Worm (Caenorhabditis elegans) whole organism, mixed stage, embryonic: ENCODE measurements around the gene C08F8.3.

Experiments
- M03D4.4 ChIP-seq: sonication (generic microtip); optimal IDR thresholded peaks from 2 replicates; lab custom pipeline; 2017; ENCODE audit warnings: mild to moderate bottlenecking, missing genetic modification characterization, missing compliant biosample characterization
- bed-3 ChIP-seq: fragments of 200-800 bp; sonication (Bioruptor generic); optimal IDR thresholded peaks from 3 replicates; lab custom pipeline; 2018; ENCODE audit warnings: mild to moderate bottlenecking, missing genetic modification characterization, moderate library complexity, missing compliant biosample characterization
- blmp-1 ChIP-seq: fragments of 150-350 bp; optimal IDR thresholded peaks from 2 replicates; lab custom pipeline; 2014; ENCODE audit warnings: missing biosample characterization, missing genetic modification characterization
- ceh-39 ChIP-seq: fragments of 150-350 bp; optimal IDR thresholded peaks from 2 replicates; lab custom pipeline; 2014; ENCODE audit warnings: missing biosample characterization, missing genetic modification characterization
- ceh-43 ChIP-seq: fragments of 200-800 bp; sonication (Bioruptor generic); optimal IDR thresholded peaks from 2 replicates; lab custom pipeline; 2018; ENCODE audit warnings: mild to moderate bottlenecking, missing genetic modification characterization, moderate library complexity, missing compliant biosample characterization
- ceh-83 ChIP-seq: fragments of 200-800 bp; sonication (Bioruptor generic); optimal IDR thresholded peaks from 2 replicates; lab custom pipeline; 2018; ENCODE audit warnings: mild to moderate bottlenecking, missing genetic modification characterization, missing compliant biosample characterization
- ces-1 ChIP-seq: fragments of 150-350 bp; optimal IDR thresholded peaks from 2 replicates; lab custom pipeline; 2014; ENCODE audit warnings: missing biosample characterization, missing genetic modification reagents, missing genetic modification characterization
- cnd-1 ChIP-seq: fragments of 200-800 bp; sonication (Bioruptor generic); optimal IDR thresholded peaks from 2 replicates; lab custom pipeline; 2018; ENCODE audit warnings: mild to moderate bottlenecking, missing genetic modification characterization, missing compliant biosample characterization
- drap-1 ChIP-seq: fragments of 200-800 bp; sonication (Bioruptor generic); optimal IDR thresholded peaks from 3 replicates; lab custom pipeline; 2018; ENCODE audit warnings: mild to moderate bottlenecking, missing genetic modification characterization, missing compliant biosample characterization
- elt-1 ChIP-seq: sonication (generic microtip); optimal IDR thresholded peaks from 2 replicates; lab custom pipeline; 2017; ENCODE audit warnings: missing genetic modification characterization, mild to moderate bottlenecking, missing compliant biosample characterization, antibody characterized with exemption, moderate library complexity, borderline replicate concordance; ENCODE audit not compliant: insufficient read depth
- elt-3 ChIP-seq: fragments of 150-350 bp; optimal IDR thresholded peaks from 2 replicates; lab custom pipeline; 2014; ENCODE audit warnings: missing biosample characterization, missing genetic modification characterization
- flh-1 ChIP-seq: fragments of 200-800 bp; sonication (Bioruptor generic); optimal IDR thresholded peaks from 2 replicates; lab custom pipeline; 2018; ENCODE audit warnings: mild to moderate bottlenecking, missing genetic modification characterization, moderate library complexity, missing compliant biosample characterization
- ham-2 ChIP-seq: fragments of 200-800 bp; sonication (Bioruptor generic); optimal IDR thresholded peaks from 2 replicates; lab custom pipeline; 2018; ENCODE audit warnings: mild to moderate bottlenecking, missing genetic modification characterization, missing compliant biosample characterization
- lin-13 ChIP-seq: fragments of 150-350 bp; optimal IDR thresholded peaks from 2 replicates; lab custom pipeline; 2014; ENCODE audit warnings: missing biosample characterization, missing genetic modification characterization
- lin-32 ChIP-seq: fragments of 200-800 bp; sonication (Bioruptor generic); optimal IDR thresholded peaks from 2 replicates; lab custom pipeline; 2018; ENCODE audit warnings: mild to moderate bottlenecking, missing genetic modification characterization, missing compliant biosample characterization
- lsy-2 ChIP-seq: fragments of 150-350 bp; optimal IDR thresholded peaks from 2 replicates; lab custom pipeline; 2014; ENCODE audit warnings: missing biosample characterization, missing genetic modification characterization
- mab-5 ChIP-seq: fragments of 150-350 bp; optimal IDR thresholded peaks from 2 replicates; lab custom pipeline; 2014; ENCODE audit warnings: missing biosample characterization, missing genetic modification characterization
- mep-1 ChIP-seq: fragments of 150-350 bp; optimal IDR thresholded peaks from 2 replicates; lab custom pipeline; 2017; ENCODE audit warnings: missing biosample characterization, missing genetic modification reagents, missing genetic modification characterization, inconsistent platforms
- mls-2 ChIP-seq: sonication (generic microtip); optimal IDR thresholded peaks from 2 replicates; lab custom pipeline; 2016; ENCODE audit warnings: mild to moderate bottlenecking, missing genetic modification characterization, moderate library complexity, missing compliant biosample characterization
- nhr-2 ChIP-seq: fragments of 150-350 bp; optimal IDR thresholded peaks from 2 replicates; lab custom pipeline; 2014; ENCODE audit warnings: missing biosample characterization, missing genetic modification characterization
- nhr-237 ChIP-seq: fragments of 150-350 bp; optimal IDR thresholded peaks from 2 replicates; lab custom pipeline; 2014; ENCODE audit warnings: missing biosample characterization, missing genetic modification characterization
- nhr-28 ChIP-seq: fragments of 150-350 bp; optimal IDR thresholded peaks from 2 replicates; lab custom pipeline; 2014; ENCODE audit warnings: missing biosample characterization, missing genetic modification characterization
- nhr-76 ChIP-seq: sonication (generic microtip); optimal IDR thresholded peaks from 2 replicates; lab custom pipeline; 2017; ENCODE audit warnings: missing biosample characterization, missing genetic modification characterization
- pha-4 ChIP-seq: fragments of 150-350 bp; optimal IDR thresholded peaks from 2 replicates; lab custom pipeline; 2018; ENCODE audit warnings: missing biosample characterization, missing genetic modification reagents, missing genetic modification characterization
- sem-2 ChIP-seq: fragments of 200-800 bp; sonication (Bioruptor generic); optimal IDR thresholded peaks from 2 replicates; lab custom pipeline; 2018; ENCODE audit warnings: mild to moderate bottlenecking, missing genetic modification characterization, missing compliant biosample characterization
- snpc-4 ChIP-seq: fragments of 150-350 bp; optimal IDR thresholded peaks from 2 replicates; lab custom pipeline; 2014; ENCODE audit warnings: missing biosample characterization, missing genetic modification characterization
- unc-120 ChIP-seq: sonication (generic microtip); optimal IDR thresholded peaks from 2 replicates; lab custom pipeline; 2017; ENCODE audit warnings: missing genetic modification characterization, missing compliant biosample characterization; ENCODE audit not compliant: poor library complexity, severe bottlenecking
- unc-62 ChIP-seq: fragments of 150-350 bp; optimal IDR thresholded peaks from 2 replicates; lab custom pipeline; 2014; ENCODE audit warnings: missing biosample characterization, missing genetic modification reagents, missing genetic modification characterization
- zip-8 ChIP-seq: fragments of 150-350 bp; optimal IDR thresholded peaks from 2 replicates; lab custom pipeline; 2014; ENCODE audit warnings: missing biosample characterization, missing genetic modification characterization
- ztf-11 ChIP-seq: fragments of 150-350 bp; optimal IDR thresholded peaks from 2 replicates; lab custom pipeline; 2014; ENCODE audit warnings: missing biosample characterization, missing genetic modification characterization

Gene C08F8.3

DNA sequence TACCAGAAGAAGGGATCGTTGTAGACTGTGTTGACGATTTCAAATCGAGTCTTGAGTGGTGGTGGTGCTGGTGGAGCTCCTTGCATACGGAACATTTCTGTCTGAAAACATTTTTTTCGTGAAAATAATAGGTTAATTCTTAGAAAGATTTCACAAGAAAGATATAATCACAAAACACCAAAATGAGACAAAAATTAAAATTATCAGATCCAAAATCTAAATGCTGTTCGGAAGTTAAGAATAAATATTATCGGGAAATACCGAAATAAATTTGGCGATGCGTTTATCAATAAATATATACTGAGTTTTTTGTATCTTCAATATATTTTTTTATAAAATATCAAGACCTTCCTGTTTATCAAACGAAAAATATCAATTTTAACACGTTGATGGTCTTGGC is 23.7 kb downstream of the C08F8.3 start, which contains the start of gene C08F8.9:
Gene C08F8.9, minus strand, starts transcription at position 101 of the 400 bp plus-strand sequence.
- no peak for TF ChIP-seq unc-120 (tag; lab: Kevin White, UChicago)
- no peak for TF ChIP-seq ceh-43 (GFP tag; lab: Kevin White, UChicago)
- TF ChIP-seq mab-5 (tag; lab: Kevin White, UChicago), result no peak
- no peak for TF ChIP-seq ham-2 (GFP tag; lab: Kevin White, UChicago)
- TF ChIP-seq ztf-11, result no peak
- no peak for TF ChIP-seq ceh-39 (tag; lab: Kevin White, UChicago)
- no peak for TF ChIP-seq mep-1
- no peak for TF ChIP-seq lin-32 (GFP tag; lab: Kevin White, UChicago)

DNA sequence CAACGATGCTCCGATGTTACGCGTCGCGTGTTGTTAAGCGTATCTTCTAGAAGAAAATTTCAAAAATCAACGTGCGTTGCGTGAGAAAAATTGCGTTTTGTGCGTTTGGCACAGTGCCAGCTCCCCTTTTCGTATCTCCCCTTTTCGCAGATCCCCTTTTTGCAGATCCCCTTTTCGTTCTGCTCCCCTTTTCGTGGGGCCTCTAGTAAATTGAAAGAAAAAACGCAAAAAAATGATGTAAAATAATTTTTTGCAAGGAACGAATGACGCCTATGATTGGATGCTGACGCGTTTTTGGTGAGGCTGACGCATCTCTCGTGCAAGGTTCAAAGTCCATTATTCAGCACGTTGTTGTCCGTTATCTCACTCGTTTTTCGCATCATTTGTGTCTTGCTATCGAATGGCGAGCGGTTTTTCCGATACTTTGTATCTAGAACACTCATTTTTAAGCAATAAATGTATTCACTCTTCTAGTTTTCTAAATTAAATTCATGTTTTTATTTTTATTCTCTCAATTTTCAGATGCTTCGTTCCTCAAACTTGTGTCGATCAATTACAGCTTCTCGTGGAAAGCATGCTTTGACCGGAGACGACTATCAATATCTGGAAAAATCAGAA is 24.4 kb downstream of the C08F8.3 start, which contains the start of gene cpt-2:
Gene cpt-2, plus strand, starts transcription at position 523 of the 618 bp plus-strand sequence.
- peak; percentile 17 for TF ChIP-seq nhr-237
- peak; percentile 17 for TF ChIP-seq lsy-2
- peak; percentile 36 for TF ChIP-seq unc-62 (GFP tag; lab: Kevin White, UChicago)
- TF ChIP-seq elt-3 (tag; lab: Kevin White, UChicago), result peak; percentile 28
- peak; percentile 64 for TF ChIP-seq lin-13 (tag; lab: Kevin White, UChicago)
- TF ChIP-seq ces-1, result peak; percentile 36
- peak; percentile 25 for TF ChIP-seq pha-4 (tag; lab: Kevin White, UChicago)
- TF ChIP-seq mep-1, result peak; percentile 4
- TF ChIP-seq, all 35 proteins: peak for 8; not testable (repeated sequence) for 27

DNA sequence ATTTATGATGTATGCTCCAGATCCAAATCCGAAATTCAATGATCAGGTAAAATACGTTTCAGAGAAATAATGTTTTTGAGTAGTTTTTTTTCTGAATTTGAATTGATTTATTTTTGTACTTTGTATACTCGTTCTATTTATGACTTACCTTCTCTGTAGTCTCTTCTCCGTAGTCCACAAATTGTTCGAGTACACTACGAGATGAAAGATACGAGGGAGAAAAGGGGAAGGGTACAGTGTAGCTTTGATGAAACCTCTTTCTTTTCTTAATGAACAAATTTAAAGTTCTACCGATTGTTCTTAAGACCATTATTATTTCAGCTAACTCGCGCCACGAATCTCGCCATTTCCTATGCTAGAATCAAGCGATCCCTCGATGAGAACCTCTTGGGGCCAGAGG is 25.2 kb downstream of the C08F8.3 start:
- no peak for TF ChIP-seq blmp-1 (tag; lab: Kevin White, UChicago)

DNA sequence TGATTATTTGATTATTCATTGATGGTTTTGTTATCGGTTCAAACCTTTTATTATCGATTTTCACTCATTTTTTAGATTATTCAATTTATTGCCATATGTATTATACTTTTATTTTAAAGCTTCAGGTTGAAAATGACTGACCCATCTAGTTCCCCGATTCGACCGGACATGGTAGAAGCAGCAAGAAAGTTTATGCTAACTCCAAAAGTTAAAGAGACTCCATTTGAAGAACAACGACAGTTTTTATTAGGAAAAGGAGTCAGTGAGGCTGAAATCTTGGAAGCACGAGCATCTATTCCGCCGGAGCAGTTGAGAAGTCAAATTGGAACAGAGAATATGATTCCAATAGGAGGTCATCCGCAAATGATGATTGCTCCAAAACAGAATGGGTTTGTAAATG is 28.2 kb downstream of the C08F8.3 start, which contains the start of gene prx-14:
Gene prx-14, plus strand, starts transcription at position 120 of the 400 bp plus-strand sequence.
- no peak for TF ChIP-seq elt-3 (tag; lab: Kevin White, UChicago)
- TF ChIP-seq bed-3 (GFP tag; lab: Kevin White, UChicago), result no peak
- no peak for TF ChIP-seq nhr-28 (tag; lab: Kevin White, UChicago)
- no peak for TF ChIP-seq lsy-2
- no peak for TF ChIP-seq snpc-4
- no peak for TF ChIP-seq lin-32 (GFP tag; lab: Kevin White, UChicago)
- TF ChIP-seq nhr-2 (tag; lab: Kevin White, UChicago), result no peak
- no peak for TF ChIP-seq mls-2
- no peak for TF ChIP-seq ces-1
- TF ChIP-seq nhr-76 (tag; lab: Kevin White, UChicago), result no peak
- no peak for TF ChIP-seq zip-8 (tag; lab: Kevin White, UChicago)
- TF ChIP-seq lin-13 (tag; lab: Kevin White, UChicago), result no peak
- no peak for TF ChIP-seq ceh-83 (GFP tag; lab: Kevin White, UChicago)
- no peak for TF ChIP-seq ham-2 (GFP tag; lab: Kevin White, UChicago)
- TF ChIP-seq elt-1 (tag; lab: Kevin White, UChicago), result no peak
- no peak for TF ChIP-seq M03D4.4 (tag; lab: Kevin White, UChicago)
- no peak for TF ChIP-seq nhr-237

DNA sequence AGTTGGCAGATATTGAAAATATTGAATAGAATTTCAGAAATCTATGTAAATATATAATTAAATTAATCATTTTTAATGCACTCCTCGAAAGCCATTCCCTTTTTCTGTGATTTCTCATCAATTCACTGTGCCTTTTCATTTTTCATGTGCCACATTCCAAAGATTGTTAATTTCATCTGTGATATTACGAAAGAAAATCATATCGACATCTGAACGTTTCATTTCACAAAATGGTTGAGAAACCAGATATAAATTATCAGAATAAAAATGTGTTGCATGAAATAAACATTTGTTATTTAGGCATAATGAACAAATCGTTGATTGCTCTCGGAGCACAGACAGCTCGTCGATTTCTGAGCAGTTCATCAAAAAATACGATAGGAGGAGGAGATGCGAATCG is 29.1 kb downstream of the C08F8.3 start, which contains the start of gene nuaf-3:
Gene nuaf-3, plus strand, starts transcription at position 301 of the 400 bp plus-strand sequence.
- no peak for TF ChIP-seq drap-1 (GFP tag; lab: Kevin White, UChicago)
- TF ChIP-seq mep-1, result no peak
- no peak for TF ChIP-seq lin-32 (GFP tag; lab: Kevin White, UChicago)
- no peak for TF ChIP-seq ces-1
- no peak for TF ChIP-seq flh-1
- TF ChIP-seq ztf-11, result no peak
- TF ChIP-seq snpc-4, result no peak
- no peak for TF ChIP-seq elt-1 (tag; lab: Kevin White, UChicago)
- TF ChIP-seq ham-2 (GFP tag; lab: Kevin White, UChicago), result no peak
- no peak for TF ChIP-seq cnd-1 (tag; lab: Kevin White, UChicago)
- no peak for TF ChIP-seq sem-2 (GFP tag; lab: Kevin White, UChicago)
- TF ChIP-seq nhr-76 (tag; lab: Kevin White, UChicago), result no peak
- TF ChIP-seq pha-4 (tag; lab: Kevin White, UChicago), result no peak
- TF ChIP-seq, all 35 proteins: peak for 0
